Worm (Caenorhabditis elegans) whole organism, L4/young adult: Measurements from ENCODE around the gene ora-1.

Source experiments
- W03F9.2 ChIP-seq: fragments of 150-350 bp; optimal IDR thresholded peaks from 2 replicates; lab custom pipeline; 2014; ENCODE audit warnings: missing biosample characterization, missing genetic modification characterization
- dao-5 ChIP-seq: sonication (generic microtip); optimal IDR thresholded peaks from 2 replicates; lab custom pipeline; 2016; ENCODE audit warnings: missing genotype, missing genetic modification characterization, moderate library complexity, missing compliant biosample characterization
- him-1 ChIP-seq: sonication (generic microtip); optimal IDR thresholded peaks from 2 replicates; lab custom pipeline; 2016; ENCODE audit warnings: missing genotype, missing genetic modification reagents, missing genetic modification characterization, missing compliant biosample characterization

Gene ora-1

ce11 chrIV:7958092-7958491, 19.6 kb upstream of the ora-1 start:
- TF ChIP-seq dao-5 (tag; lab: Kevin White, UChicago) (no peak), W03F9.2 (tag; lab: Kevin White, UChicago) (no peak), him-1 (tag; lab: Kevin White, UChicago) (no peak)

- no peak for TF ChIP-seq dao-5 (tag; lab: Kevin White, UChicago)
- no peak for TF ChIP-seq him-1 (tag; lab: Kevin White, UChicago)
- no peak for TF ChIP-seq W03F9.2 (tag; lab: Kevin White, UChicago)
Measured at ce11 chrIV:7961889-7962342, 15.8 kb upstream of the ora-1 start.

- no peak for TF ChIP-seq dao-5 (tag; lab: Kevin White, UChicago)
- no peak for TF ChIP-seq W03F9.2 (tag; lab: Kevin White, UChicago)
- TF ChIP-seq him-1 (tag; lab: Kevin White, UChicago) = no peak
Measured at ce11 chrIV:7967006-7967405, 10.7 kb upstream of the ora-1 start, which contains the start of gene F57H12.5. Gene F57H12.5, plus strand, starts transcription at chrIV:7967306.

ce11 chrIV:7976210-7976609, 1.5 kb upstream of the ora-1 start, which contains the start of gene F57H12.6:
Gene F57H12.6, minus strand, starts transcription at chrIV:7976310.
- TF ChIP-seq dao-5 (tag; lab: Kevin White, UChicago) = no peak
- TF ChIP-seq W03F9.2 (tag; lab: Kevin White, UChicago) = no peak

ce11 chrIV:7979588-7979987, 1.9 kb downstream of the ora-1 start, which contains the start of gene unc-24:
Gene unc-24, plus strand, starts transcription at chrIV:7979870.
- no peak for TF ChIP-seq dao-5 (tag; lab: Kevin White, UChicago)
- no peak for TF ChIP-seq W03F9.2 (tag; lab: Kevin White, UChicago)
- no peak for TF ChIP-seq him-1 (tag; lab: Kevin White, UChicago)

- TF ChIP-seq dao-5 (tag; lab: Kevin White, UChicago) (no peak), him-1 (tag; lab: Kevin White, UChicago) (no peak), W03F9.2 (tag; lab: Kevin White, UChicago) (no peak)
Measured at ce11 chrIV:7982024-7982576, 4.4 kb downstream of the ora-1 start, which contains the start of gene arf-5. Gene arf-5, plus strand, starts transcription at chrIV:7982526.

- TF ChIP-seq W03F9.2 (tag; lab: Kevin White, UChicago) = no peak
- TF ChIP-seq dao-5 (tag; lab: Kevin White, UChicago) = no peak
- TF ChIP-seq him-1 (tag; lab: Kevin White, UChicago) = no peak
Measured at ce11 chrIV:7983021-7983420, 5.3 kb downstream of the ora-1 start.

ce11 chrIV:7983728-7984346, 6.1 kb downstream of the ora-1 start:
- TF ChIP-seq W03F9.2 (tag; lab: Kevin White, UChicago) = no peak
- no peak for TF ChIP-seq dao-5 (tag; lab: Kevin White, UChicago)
- no peak for TF ChIP-seq him-1 (tag; lab: Kevin White, UChicago)

- TF ChIP-seq him-1 (tag; lab: Kevin White, UChicago) (no peak), W03F9.2 (tag; lab: Kevin White, UChicago) (no peak), dao-5 (tag; lab: Kevin White, UChicago) (no peak)
Measured at ce11 chrIV:7985737-7986136, 8.0 kb downstream of the ora-1 start.

ce11 chrIV:7987083-7987482, 9.4 kb downstream of the ora-1 start, which contains the start of gene mec-17:
Gene mec-17, minus strand, starts transcription at chrIV:7987183.
- TF ChIP-seq dao-5 (tag; lab: Kevin White, UChicago) = no peak
- no peak for TF ChIP-seq W03F9.2 (tag; lab: Kevin White, UChicago)
- no peak for TF ChIP-seq him-1 (tag; lab: Kevin White, UChicago)

ce11 chrIV:7988385-7988784, 10.7 kb downstream of the ora-1 start, which contains the start of gene col-115:
Gene col-115, plus strand, starts transcription at chrIV:7988685.
- TF ChIP-seq him-1 (tag; lab: Kevin White, UChicago) (no peak), dao-5 (tag; lab: Kevin White, UChicago) (no peak), W03F9.2 (tag; lab: Kevin White, UChicago) (no peak)

ce11 chrIV:7994715-7995114, 17.0 kb downstream of the ora-1 start:
- no peak for TF ChIP-seq W03F9.2 (tag; lab: Kevin White, UChicago)
- no peak for TF ChIP-seq dao-5 (tag; lab: Kevin White, UChicago)
- TF ChIP-seq him-1 (tag; lab: Kevin White, UChicago) = no peak

- TF ChIP-seq dao-5 (tag; lab: Kevin White, UChicago) = no peak
- no peak for TF ChIP-seq him-1 (tag; lab: Kevin White, UChicago)
- TF ChIP-seq W03F9.2 (tag; lab: Kevin White, UChicago) = no peak
Measured at ce11 chrIV:8000763-8001162, 23.1 kb downstream of the ora-1 start.
